Worm (Caenorhabditis elegans) whole organism, mixed stage, embryonic: Measurements from ENCODE around the gene cdf-2.
A peak's percentile ranks its signal among the peaks of the same experiment; 100 is the strongest.

Experiments
- ces-1 ChIP-seq: fragments of 150-350 bp; optimal IDR thresholded peaks from 2 replicates; lab custom pipeline; 2014; ENCODE audit warnings: missing biosample characterization, missing genetic modification reagents, missing genetic modification characterization
- elt-3 ChIP-seq: fragments of 150-350 bp; optimal IDR thresholded peaks from 2 replicates; lab custom pipeline; 2014; ENCODE audit warnings: missing biosample characterization, missing genetic modification characterization
- lsy-2 ChIP-seq: fragments of 150-350 bp; optimal IDR thresholded peaks from 2 replicates; lab custom pipeline; 2014; ENCODE audit warnings: missing biosample characterization, missing genetic modification characterization
- mep-1 ChIP-seq: fragments of 150-350 bp; optimal IDR thresholded peaks from 2 replicates; lab custom pipeline; 2017; ENCODE audit warnings: missing biosample characterization, missing genetic modification reagents, missing genetic modification characterization, inconsistent platforms
- nhr-28 ChIP-seq: fragments of 150-350 bp; optimal IDR thresholded peaks from 2 replicates; lab custom pipeline; 2014; ENCODE audit warnings: missing biosample characterization, missing genetic modification characterization
- pha-4 ChIP-seq: fragments of 150-350 bp; optimal IDR thresholded peaks from 2 replicates; lab custom pipeline; 2018; ENCODE audit warnings: missing biosample characterization, missing genetic modification reagents, missing genetic modification characterization
- snpc-4 ChIP-seq: fragments of 150-350 bp; optimal IDR thresholded peaks from 2 replicates; lab custom pipeline; 2014; ENCODE audit warnings: missing biosample characterization, missing genetic modification characterization
- unc-62 ChIP-seq: fragments of 150-350 bp; optimal IDR thresholded peaks from 2 replicates; lab custom pipeline; 2014; ENCODE audit warnings: missing biosample characterization, missing genetic modification reagents, missing genetic modification characterization

ce11 chrX:12515596-12516481 lies 49.1 kb upstream of the cdf-2 start:
- TF ChIP-seq lsy-2 (tag; lab: Kevin White, UChicago) (no peak), elt-3 (tag; lab: Kevin White, UChicago) (no peak), mep-1 (tag; lab: Kevin White, UChicago) (no peak), nhr-28 (tag; lab: Kevin White, UChicago) (no peak), snpc-4 (no peak), unc-62 (no peak), ces-1 (GFP tag; lab: Kevin White, UChicago) (no peak), pha-4 (tag; lab: Kevin White, UChicago) (peak; percentile 28)
